Fruit fly (Drosophila melanogaster): ENCODE results near the gene CG7906.

dm6 chr3L:14200966-14201365 is 35.5 kb upstream of the CG7906 start:
- TF ChIP-seq EcR (GFP tag; optimal IDR thresholded peaks at IDR 0.05) (no peak), Dll (optimal IDR thresholded peaks at IDR 0.05) (no peak), pan (optimal IDR thresholded peaks at IDR 0.05) (no peak), psq (optimal IDR thresholded peaks at IDR 0.05) (no peak), CG8478 (optimal IDR thresholded peaks at IDR 0.05) (no peak), usp (GFP tag; optimal IDR thresholded peaks at IDR 0.05) (no peak)
